Worm (Caenorhabditis elegans) whole organism, young adult: ENCODE data around the gene col-90.

ENCODE experiments used
- B0261.1 ChIP-seq: sonication (generic microtip); optimal IDR thresholded peaks from 2 replicates; lab custom pipeline; 2016; ENCODE audit warnings: mild to moderate bottlenecking, missing genetic modification characterization, moderate library complexity, missing compliant biosample characterization
- C06A6.2 ChIP-seq: fragments of 200-800 bp; sonication (Bioruptor generic); conservative IDR thresholded peaks from 2 replicates; pipeline ENCODE4 v1.3.6; 2022; ENCODE audit warnings: missing genetic modification characterization, missing compliant biosample characterization
- F10E7.11 ChIP-seq: sonication (generic microtip); optimal IDR thresholded peaks from 2 replicates; lab custom pipeline; 2017; ENCODE audit warnings: mild to moderate bottlenecking, missing genetic modification characterization, moderate library complexity, missing compliant biosample characterization
- F23B12.7 ChIP-seq: sonication (generic microtip); optimal IDR thresholded peaks from 2 replicates; lab custom pipeline; 2017; ENCODE audit warnings: missing genetic modification characterization, mild to moderate bottlenecking, missing compliant biosample characterization, antibody characterized with exemption, moderate library complexity; ENCODE audit not compliant: insufficient read depth
- F33H1.4 ChIP-seq: fragments of 200-800 bp; sonication (Bioruptor generic); IDR thresholded peaks from 2 replicates; pipeline ENCODE4 v1.3.6; 2022; ENCODE audit warnings: missing genetic modification reagents, missing genetic modification characterization, missing compliant biosample characterization
- F37B4.10 ChIP-seq: fragments of 200-800 bp; sonication (Bioruptor generic); IDR thresholded peaks from 2 replicates; pipeline ENCODE4 v1.3.6; 2022; ENCODE audit warnings: missing genetic modification characterization, missing compliant biosample characterization
- F39B2.1 ChIP-seq: fragments of 200-800 bp; sonication (Bioruptor generic); IDR thresholded peaks from 2 replicates; pipeline ENCODE4 v1.3.6; 2022; ENCODE audit warnings: missing genetic modification reagents, missing genetic modification characterization, missing compliant biosample characterization
- F55B11.4 ChIP-seq: sonication (generic microtip); optimal IDR thresholded peaks from 2 replicates; lab custom pipeline; 2016; ENCODE audit warnings: missing compliant biosample characterization, missing genetic modification characterization, borderline replicate concordance; ENCODE audit not compliant: insufficient read depth
- K12H6.12 ChIP-seq: fragments of 200-800 bp; sonication (Bioruptor generic); optimal IDR thresholded peaks from 2 replicates; lab custom pipeline; 2018; ENCODE audit warnings: mild to moderate bottlenecking, missing genetic modification characterization, missing compliant biosample characterization
- T07F8.4 ChIP-seq: sonication (generic microtip); optimal IDR thresholded peaks from 2 replicates; lab custom pipeline; 2016; ENCODE audit warnings: mild to moderate bottlenecking, missing genetic modification characterization, moderate library complexity, missing compliant biosample characterization
- Y53F4B.3 ChIP-seq: fragments of 200-800 bp; sonication (Bioruptor generic); IDR thresholded peaks from 2 replicates; pipeline ENCODE4 v1.3.6; 2022; ENCODE audit warnings: missing genetic modification reagents, missing genetic modification characterization, missing compliant biosample characterization
- Y56A3A.18 ChIP-seq: fragments of 200-800 bp; sonication (Bioruptor generic); IDR thresholded peaks from 2 replicates; pipeline ENCODE4 v1.3.6; 2022; ENCODE audit warnings: missing genetic modification reagents, missing genetic modification characterization, missing compliant biosample characterization
- Y67H2A.10 ChIP-seq: fragments of 200-800 bp; sonication (Bioruptor generic); conservative IDR thresholded peaks from 2 replicates; pipeline ENCODE4 v1.3.6; 2022; ENCODE audit warnings: missing genetic modification reagents, missing genetic modification characterization, missing compliant biosample characterization
- Y95B8A.8 ChIP-seq: fragments of 200-800 bp; sonication (Bioruptor generic); IDR thresholded peaks from 2 replicates; pipeline ENCODE4 v1.3.6; 2022; ENCODE audit warnings: missing genetic modification reagents, missing genetic modification characterization, missing compliant biosample characterization
- ZK185.1 ChIP-seq: sonication (generic microtip); optimal IDR thresholded peaks from 2 replicates; lab custom pipeline; 2016; ENCODE audit warnings: mild to moderate bottlenecking, missing genetic modification characterization, missing compliant biosample characterization; ENCODE audit not compliant: poor library complexity, severe bottlenecking
- ama-1 ChIP-seq, 3 experiments: fragments of 150-350 bp in 1 of 3; sonication (generic microtip) in 2 of 3; optimal IDR thresholded peaks; 2 replicates each; lab custom pipeline; 2014 to 2018; ENCODE audit warnings: missing biosample characterization in 2 of 3, missing genetic modification characterization in 2 of 3, missing genetic modification reagents in 2 of 3
- ccch-3 ChIP-seq: fragments of 200-800 bp; sonication (Bioruptor generic); optimal IDR thresholded peaks from 2 replicates; lab custom pipeline; 2018; ENCODE audit warnings: mild to moderate bottlenecking, missing genetic modification characterization, missing compliant biosample characterization
- cebp-1 ChIP-seq, 2 experiments: fragments of 200-800 bp in 1 of 2; sonication (Bioruptor generic) in 1 of 2; sonication (generic microtip) in 1 of 2; IDR thresholded peaks in 1 of 2; optimal IDR thresholded peaks in 1 of 2; 2 replicates each; pipeline versions ENCODE4 v1.3.6 to Lab custom; 2017 to 2022; ENCODE audit warnings: missing compliant biosample characterization in 2 of 2, missing genetic modification characterization in 2 of 2, mild to moderate bottlenecking in 1 of 2, missing genetic modification reagents in 1 of 2, moderate library complexity in 1 of 2
- cebp-2 ChIP-seq: fragments of 200-800 bp; sonication (Bioruptor generic); IDR thresholded peaks from 2 replicates; pipeline ENCODE4 v1.3.6; 2022; ENCODE audit warnings: missing genetic modification characterization, missing compliant biosample characterization
- dpff-1 ChIP-seq: sonication (generic microtip); optimal IDR thresholded peaks from 2 replicates; lab custom pipeline; 2017; ENCODE audit warnings: mild to moderate bottlenecking, missing genetic modification characterization, missing compliant biosample characterization
- dpl-1 ChIP-seq: fragments of 150-350 bp; optimal IDR thresholded peaks from 2 replicates; lab custom pipeline; 2014; ENCODE audit warnings: missing biosample characterization, missing genetic modification reagents, missing genetic modification characterization
- efl-1 ChIP-seq: fragments of 150-350 bp; optimal IDR thresholded peaks from 2 replicates; lab custom pipeline; 2014; ENCODE audit warnings: missing biosample characterization, missing genetic modification reagents, missing genetic modification characterization
- egl-18 ChIP-seq: fragments of 200-800 bp; sonication (Bioruptor generic); IDR thresholded peaks from 2 replicates; pipeline ENCODE4 v1.3.6; 2022; ENCODE audit warnings: missing genetic modification reagents, missing genetic modification characterization, missing compliant biosample characterization
- egl-44 ChIP-seq: fragments of 200-800 bp; sonication (Bioruptor generic); IDR thresholded peaks from 2 replicates; pipeline ENCODE4 v1.3.6; 2022; ENCODE audit warnings: missing genetic modification reagents, missing genetic modification characterization, missing compliant biosample characterization
- egrh-3 ChIP-seq: fragments of 200-800 bp; sonication (Bioruptor generic); IDR thresholded peaks from 2 replicates; pipeline ENCODE4 v1.3.6; 2022; ENCODE audit warnings: missing genetic modification reagents, missing genetic modification characterization, missing compliant biosample characterization
- gei-17 ChIP-seq: fragments of 200-800 bp; sonication (Bioruptor generic); optimal IDR thresholded peaks from 2 replicates; lab custom pipeline; 2018; ENCODE audit warnings: mild to moderate bottlenecking, missing genetic modification characterization, missing compliant biosample characterization
- let-607 ChIP-seq, 2 experiments: fragments of 200-800 bp in 1 of 2; sonication (Bioruptor generic) in 1 of 2; sonication (generic microtip) in 1 of 2; optimal IDR thresholded peaks; 2 replicates each; lab custom pipeline; 2016 to 2018; ENCODE audit warnings: mild to moderate bottlenecking in 2 of 2, missing compliant biosample characterization in 2 of 2, missing genetic modification characterization in 2 of 2, moderate library complexity in 2 of 2, missing genotype in 1 of 2
- lin-35 ChIP-seq, 3 experiments: fragments of 150-350 bp in 2 of 3; sonication (generic microtip) in 1 of 3; optimal IDR thresholded peaks; 2 replicates each; lab custom pipeline; 2014 to 2018; ENCODE audit warnings: missing biosample characterization in 3 of 3, missing genetic modification characterization in 3 of 3, missing genetic modification reagents in 3 of 3
- lsl-1 ChIP-seq: fragments of 200-800 bp; sonication (Bioruptor generic); optimal IDR thresholded peaks from 2 replicates; lab custom pipeline; 2018; ENCODE audit warnings: mild to moderate bottlenecking, missing genetic modification characterization, moderate library complexity, missing compliant biosample characterization
- lsy-27 ChIP-seq: sonication (generic microtip); optimal IDR thresholded peaks from 2 replicates; lab custom pipeline; 2017; ENCODE audit warnings: missing genetic modification characterization, mild to moderate bottlenecking, missing compliant biosample characterization, antibody characterized with exemption, missing genotype, borderline replicate concordance; ENCODE audit not compliant: insufficient read depth
- madf-3 ChIP-seq: fragments of 200-800 bp; sonication (Bioruptor generic); IDR thresholded peaks from 2 replicates; pipeline ENCODE4 v1.3.6; 2022; ENCODE audit warnings: missing genetic modification reagents, missing genetic modification characterization, missing compliant biosample characterization
- madf-6 ChIP-seq: fragments of 200-800 bp; sonication (Bioruptor generic); IDR thresholded peaks from 2 replicates; pipeline ENCODE4 v1.3.6; 2022; ENCODE audit warnings: missing genetic modification reagents, missing genetic modification characterization, missing compliant biosample characterization
- madf-8 ChIP-seq: fragments of 200-800 bp; sonication (Bioruptor generic); conservative IDR thresholded peaks from 2 replicates; pipeline ENCODE4 v1.3.6; 2022; ENCODE audit warnings: missing genetic modification reagents, missing genetic modification characterization, missing compliant biosample characterization
- mel-28 ChIP-seq: sonication (generic microtip); optimal IDR thresholded peaks from 2 replicates; lab custom pipeline; 2016; ENCODE audit warnings: borderline replicate concordance, mild to moderate bottlenecking, missing genetic modification characterization, missing compliant biosample characterization
- mes-4 ChIP-seq: sonication (generic microtip); optimal IDR thresholded peaks from 2 replicates; lab custom pipeline; 2016; ENCODE audit warnings: missing genotype, missing genetic modification characterization, missing compliant biosample characterization
- nfyb-1 ChIP-seq: fragments of 200-800 bp; sonication (Bioruptor generic); IDR thresholded peaks from 2 replicates; pipeline ENCODE4 v1.3.6; 2022; ENCODE audit warnings: missing genetic modification reagents, missing genetic modification characterization, missing compliant biosample characterization
- nhr-120 ChIP-seq: fragments of 200-800 bp; sonication (Bioruptor generic); IDR thresholded peaks from 2 replicates; pipeline ENCODE4 v1.3.6; 2022; ENCODE audit warnings: missing genetic modification characterization, missing compliant biosample characterization
- nhr-80 ChIP-seq: sonication (generic microtip); optimal IDR thresholded peaks from 2 replicates; lab custom pipeline; 2016; ENCODE audit warnings: missing genetic modification characterization, missing compliant biosample characterization
- nhr-90 ChIP-seq: sonication (generic microtip); optimal IDR thresholded peaks from 2 replicates; lab custom pipeline; 2016; ENCODE audit warnings: missing genotype, mild to moderate bottlenecking, missing genetic modification characterization, missing compliant biosample characterization
- repo-1 ChIP-seq: sonication (generic microtip); optimal IDR thresholded peaks from 2 replicates; lab custom pipeline; 2017; ENCODE audit warnings: mild to moderate bottlenecking, missing genetic modification characterization, missing compliant biosample characterization
- rpc-1 ChIP-seq, 2 experiments: fragments of 150-350 bp in 1 of 2; sonication (generic microtip) in 1 of 2; optimal IDR thresholded peaks; 2 replicates each; lab custom pipeline; 2014 to 2018; ENCODE audit warnings: missing biosample characterization in 1 of 2, missing genetic modification characterization in 1 of 2, missing genetic modification reagents in 1 of 2, missing genotype in 1 of 2
- somi-1 ChIP-seq: fragments of 200-800 bp; sonication (Bioruptor generic); optimal IDR thresholded peaks from 2 replicates; lab custom pipeline; 2018; ENCODE audit warnings: mild to moderate bottlenecking, missing genetic modification characterization, missing compliant biosample characterization
- unc-130 ChIP-seq: sonication (generic microtip); optimal IDR thresholded peaks from 2 replicates; lab custom pipeline; 2016; ENCODE audit warnings: missing genetic modification reagents, missing genetic modification characterization, missing compliant biosample characterization
- xnd-1 ChIP-seq: sonication (generic microtip); optimal IDR thresholded peaks from 2 replicates; lab custom pipeline; 2016; ENCODE audit warnings: missing genotype, missing genetic modification reagents, missing genetic modification characterization, missing compliant biosample characterization
- ztf-22 ChIP-seq: fragments of 200-800 bp; sonication (Bioruptor generic); optimal IDR thresholded peaks from 2 replicates; lab custom pipeline; 2018; ENCODE audit warnings: mild to moderate bottlenecking, missing genetic modification characterization, moderate library complexity, missing compliant biosample characterization
- ztf-26 ChIP-seq: sonication (generic microtip); optimal IDR thresholded peaks from 2 replicates; lab custom pipeline; 2017; ENCODE audit warnings: missing genetic modification characterization, missing compliant biosample characterization
- ztf-6 ChIP-seq: fragments of 200-800 bp; sonication (Bioruptor generic); IDR thresholded peaks from 2 replicates; pipeline ENCODE4 v1.3.6; 2022; ENCODE audit warnings: missing genetic modification reagents, missing genetic modification characterization, missing compliant biosample characterization

col-90 gene

ce11 chrIII:7977777-7978176, 29.1 kb downstream of the col-90 start, which contains the start of gene C06G4.4:
Gene C06G4.4, minus strand, starts transcription at chrIII:7977812.
- no peak for TF ChIP-seq ztf-26 (tag; lab: Kevin White, UChicago)
- peak; percentile 2 for TF ChIP-seq dpl-1 (GFP tag; lab: Kevin White, UChicago)
- peak in 1 of 3 experiments; percentile 10 for TF ChIP-seq lin-35 (GFP tag; optimal IDR thresholded peaks at IDR 0.05; lab: Kevin White, UChicago)
- no peak for TF ChIP-seq let-607 (tag; optimal IDR thresholded peaks at IDR 0.05; lab: Kevin White, UChicago)
- TF ChIP-seq K12H6.12 (tag; lab: Kevin White, UChicago) = no peak
- no peak for TF ChIP-seq dpff-1 (tag; lab: Kevin White, UChicago)
- no peak for TF ChIP-seq ZK185.1 (tag; lab: Kevin White, UChicago)
- TF ChIP-seq cebp-2 (GFP tag; lab: Robert Waterston, UW) = no peak
- TF ChIP-seq nfyb-1 (GFP tag; lab: Robert Waterston, UW) = no peak
- no peak for TF ChIP-seq F10E7.11 (tag; lab: Kevin White, UChicago)
- TF ChIP-seq C06A6.2 (GFP tag; lab: Robert Waterston, UW) = no peak
- TF ChIP-seq nhr-80 (tag; lab: Kevin White, UChicago) = no peak
- no peak for TF ChIP-seq Y53F4B.3 (GFP tag; lab: Robert Waterston, UW)
- TF ChIP-seq gei-17 (GFP tag; lab: Kevin White, UChicago) = no peak
- no peak for TF ChIP-seq rpc-1 (optimal IDR thresholded peaks at IDR 0.05; lab: Kevin White, UChicago)
- no peak for TF ChIP-seq rpc-1 (tag; optimal IDR thresholded peaks at IDR 0.05; lab: Kevin White, UChicago)
- TF ChIP-seq somi-1 (GFP tag; lab: Kevin White, UChicago) = no peak
- peak; percentile 29 for TF ChIP-seq xnd-1 (tag; lab: Kevin White, UChicago)
- peak; percentile 77 for TF ChIP-seq madf-8 (GFP tag; lab: Robert Waterston, UW)
- peak; percentile 45; the same call in 1 of the 2 replicates for TF ChIP-seq F33H1.4 (GFP tag; lab: Robert Waterston, UW)
- no peak for TF ChIP-seq repo-1 (tag; lab: Kevin White, UChicago)
- TF ChIP-seq unc-130 (GFP tag; lab: Kevin White, UChicago) = no peak
- TF ChIP-seq F55B11.4 (tag; lab: Kevin White, UChicago) = no peak
- no peak for TF ChIP-seq egrh-3 (GFP tag; lab: Robert Waterston, UW)
- no peak for TF ChIP-seq lsy-27
- TF ChIP-seq madf-3 (GFP tag; lab: Robert Waterston, UW) = no peak
- no peak for TF ChIP-seq ccch-3 (GFP tag; lab: Kevin White, UChicago)
- TF ChIP-seq nhr-120 = no peak
- TF ChIP-seq ztf-6 = no peak
- TF ChIP-seq madf-6 (GFP tag; lab: Robert Waterston, UW) = peak; percentile 81
- no peak for TF ChIP-seq egl-44 (GFP tag; lab: Robert Waterston, UW)
- TF ChIP-seq mes-4 (tag; lab: Kevin White, UChicago) = no peak
- no peak for TF ChIP-seq F23B12.7 (tag; lab: Kevin White, UChicago)
- no peak for TF ChIP-seq B0261.1 (tag; lab: Kevin White, UChicago)
- no peak for TF ChIP-seq F37B4.10 (GFP tag; lab: Robert Waterston, UW)
- TF ChIP-seq Y67H2A.10 (GFP tag; lab: Robert Waterston, UW) = no peak
- TF ChIP-seq ama-1 (optimal IDR thresholded peaks at IDR 0.05; lab: Kevin White, UChicago) = no peak
- no peak for TF ChIP-seq ama-1 (GFP tag; optimal IDR thresholded peaks at IDR 0.05; lab: Kevin White, UChicago)
- TF ChIP-seq Y95B8A.8 (GFP tag; lab: Robert Waterston, UW) = no peak
- no peak for TF ChIP-seq mel-28 (tag; lab: Kevin White, UChicago)
- no peak for TF ChIP-seq nhr-90 (tag; lab: Kevin White, UChicago)
- TF ChIP-seq egl-18 (GFP tag; lab: Robert Waterston, UW) = no peak
- TF ChIP-seq Y56A3A.18 (GFP tag; lab: Robert Waterston, UW) = no peak
- peak; percentile 70 for TF ChIP-seq lsl-1
- no peak for TF ChIP-seq F39B2.1 (GFP tag; lab: Robert Waterston, UW)
- TF ChIP-seq efl-1 (GFP tag; lab: Kevin White, UChicago) = no peak
- TF ChIP-seq ztf-22 (GFP tag; lab: Kevin White, UChicago) = no peak
- TF ChIP-seq T07F8.4 (tag; lab: Kevin White, UChicago) = no peak
- no peak for TF ChIP-seq cebp-1 (GFP tag; IDR thresholded peaks at IDR 0.05; lab: Robert Waterston, UW)
- no peak for TF ChIP-seq cebp-1 (tag; optimal IDR thresholded peaks at IDR 0.05; lab: Kevin White, UChicago)
